Worm (Caenorhabditis elegans) whole organism, early embryonic: Measurements from ENCODE around the gene F53F1.4.

Source experiments
- F13C5.2 ChIP-seq: sonication (generic microtip); optimal IDR thresholded peaks from 2 replicates; lab custom pipeline; 2017; ENCODE audit warnings: mild to moderate bottlenecking, missing genetic modification characterization, inconsistent platforms, missing compliant biosample characterization
- aly-1 ChIP-seq: sonication (generic microtip); optimal IDR thresholded peaks from 2 replicates; lab custom pipeline; 2016; ENCODE audit warnings: missing genetic modification characterization, missing compliant biosample characterization
- ama-1 ChIP-seq: fragments of 150-350 bp; optimal IDR thresholded peaks from 2 replicates; lab custom pipeline; 2014
- ceh-13 ChIP-seq: fragments of 200-800 bp; sonication (Bioruptor generic); optimal IDR thresholded peaks from 2 replicates; lab custom pipeline; 2018; ENCODE audit warnings: mild to moderate bottlenecking, missing genetic modification characterization, missing compliant biosample characterization
- ceh-36 ChIP-seq: sonication (generic microtip); optimal IDR thresholded peaks from 2 replicates; lab custom pipeline; 2016; ENCODE audit warnings: missing genetic modification characterization, inconsistent platforms, missing compliant biosample characterization
- ets-7 ChIP-seq: sonication (generic microtip); optimal IDR thresholded peaks from 2 replicates; lab custom pipeline; 2016; ENCODE audit warnings: missing genotype, missing genetic modification characterization, missing compliant biosample characterization
- flt-1 ChIP-seq: fragments of 200-800 bp; sonication (Bioruptor generic); IDR thresholded peaks from 2 replicates; pipeline ENCODE4 v1.3.6; 2022; ENCODE audit warnings: missing genetic modification characterization, missing compliant biosample characterization
- hmg-4 ChIP-seq: fragments of 200-800 bp; sonication (Bioruptor generic); optimal IDR thresholded peaks from 2 replicates; lab custom pipeline; 2018; ENCODE audit warnings: mild to moderate bottlenecking, missing genetic modification characterization, missing compliant biosample characterization
- pes-1 ChIP-seq: fragments of 200-800 bp; sonication (Bioruptor generic); IDR thresholded peaks from 2 replicates; pipeline ENCODE4 v1.3.6; 2022; ENCODE audit warnings: missing genetic modification reagents, missing genetic modification characterization, missing compliant biosample characterization
- scrt-1 ChIP-seq: fragments of 200-800 bp; sonication (Bioruptor generic); IDR thresholded peaks from 2 replicates; pipeline ENCODE4 v1.3.6; 2022; ENCODE audit warnings: missing genetic modification characterization, missing compliant biosample characterization
- sea-1 ChIP-seq: fragments of 200-800 bp; sonication (Bioruptor generic); conservative IDR thresholded peaks from 2 replicates; pipeline ENCODE4 v1.3.6; 2022; ENCODE audit warnings: missing genetic modification characterization, missing compliant biosample characterization
- tra-4 ChIP-seq: sonication (generic microtip); optimal IDR thresholded peaks from 2 replicates; lab custom pipeline; 2017; ENCODE audit warnings: missing genetic modification characterization, missing compliant biosample characterization

ce11 chrV:13402524-13402923 lies 8.4 kb upstream of the F53F1.4 start:
- TF ChIP-seq ceh-13 (GFP tag; lab: Kevin White, UChicago), result no peak
- no peak for TF ChIP-seq pes-1 (GFP tag; lab: Robert Waterston, UW)
- TF ChIP-seq sea-1, result no peak
- no peak for TF ChIP-seq ets-7 (tag; lab: Kevin White, UChicago)
- TF ChIP-seq flt-1 (GFP tag; lab: Robert Waterston, UW), result no peak
- no peak for TF ChIP-seq aly-1 (tag; lab: Kevin White, UChicago)
- TF ChIP-seq hmg-4 (GFP tag; lab: Kevin White, UChicago), result no peak
- TF ChIP-seq ama-1 (lab: Kevin White, UChicago), result no peak
- TF ChIP-seq ceh-36, result no peak
- no peak for TF ChIP-seq F13C5.2 (tag; lab: Kevin White, UChicago)
- no peak for TF ChIP-seq scrt-1 (GFP tag; lab: Robert Waterston, UW)
- TF ChIP-seq tra-4 (tag; lab: Kevin White, UChicago), result no peak
